Fruit fly (Drosophila melanogaster) whole organism, embryonic: ENCODE data around the gene CG31122.

ENCODE experiments used
- Aef1 ChIP-seq: fragments of 200-800 bp; sonication (Bioruptor generic); IDR thresholded peaks from 3 replicates; pipeline ENCODE4 v1.3.6; 2022; ENCODE audit warnings: missing biosample characterization, missing genetic modification characterization
- Bdp1 ChIP-seq: fragments of 200-800 bp; sonication (Bioruptor generic); optimal IDR thresholded peaks from 3 replicates; lab custom pipeline; 2016; ENCODE audit warnings: missing biosample characterization, missing genetic modification characterization
- BtbVII ChIP-seq: fragments of 200-800 bp; sonication (Bioruptor generic); optimal IDR thresholded peaks from 3 replicates; lab custom pipeline; 2017; ENCODE audit warnings: missing biosample characterization, mild to moderate bottlenecking, missing genetic modification characterization
- Bteb2 ChIP-seq: fragments of 200-800 bp; sonication (Bioruptor generic); optimal IDR thresholded peaks from 2 replicates; lab custom pipeline; 2016; ENCODE audit warnings: missing biosample characterization, missing genetic modification characterization
- CG11093 ChIP-seq: fragments of 200-800 bp; sonication (Bioruptor generic); IDR thresholded peaks from 3 replicates; pipeline ENCODE4 v1.3.6; 2022; ENCODE audit warnings: missing biosample characterization, missing genetic modification characterization
- CG15011 ChIP-seq: fragments of 200-800 bp; sonication (Bioruptor generic); optimal IDR thresholded peaks from 3 replicates; lab custom pipeline; 2018; ENCODE audit warnings: missing biosample characterization, mild to moderate bottlenecking, missing genetic modification characterization
- CG16779 ChIP-seq: fragments of 200-800 bp; sonication (Bioruptor generic); IDR thresholded peaks from 2 replicates; pipeline ENCODE4 v1.3.6; 2022; ENCODE audit warnings: missing biosample characterization, missing genetic modification characterization
- CG16863 ChIP-seq: fragments of 200-800 bp; sonication (Bioruptor generic); optimal IDR thresholded peaks from 3 replicates; lab custom pipeline; 2016; ENCODE audit warnings: missing biosample characterization, missing genetic modification characterization
- CG2129 ChIP-seq: fragments of 200-800 bp; sonication (Bioruptor generic); IDR thresholded peaks from 2 replicates; pipeline ENCODE4 v1.3.6; 2022; ENCODE audit warnings: missing biosample characterization, missing genetic modification characterization; ENCODE audit not compliant: partially characterized antibody
- CG2678 ChIP-seq: fragments of 200-800 bp; sonication (Bioruptor generic); optimal IDR thresholded peaks from 3 replicates; lab custom pipeline; 2019; ENCODE audit warnings: missing biosample characterization, mild to moderate bottlenecking, missing genetic modification characterization, moderate library complexity
- CG30403 ChIP-seq: fragments of 200-800 bp; sonication (Bioruptor generic); optimal IDR thresholded peaks from 3 replicates; lab custom pipeline; 2016; ENCODE audit warnings: missing biosample characterization, missing genetic modification characterization
- CG32772 ChIP-seq: fragments of 200-800 bp; sonication (Bioruptor generic); IDR thresholded peaks from 2 replicates; pipeline ENCODE4 v1.3.6; 2022; ENCODE audit warnings: missing biosample characterization, missing genetic modification characterization
- CG3281 ChIP-seq: fragments of 200-800 bp; sonication (Bioruptor generic); optimal IDR thresholded peaks from 3 replicates; lab custom pipeline; 2017; ENCODE audit warnings: missing biosample characterization, mild to moderate bottlenecking, missing genetic modification characterization
- CG4282 ChIP-seq: fragments of 200-800 bp; sonication (Bioruptor generic); optimal IDR thresholded peaks from 2 replicates; lab custom pipeline; 2016; ENCODE audit warnings: missing biosample characterization, missing genetic modification characterization
- CG43689 ChIP-seq: fragments of 200-800 bp; sonication (Bioruptor generic); IDR thresholded peaks from 2 replicates; pipeline ENCODE4 v1.3.6; 2022; ENCODE audit warnings: missing biosample characterization, missing genetic modification characterization
- CG4820 ChIP-seq: fragments of 200-800 bp; sonication (Bioruptor generic); optimal IDR thresholded peaks from 3 replicates; lab custom pipeline; 2016; ENCODE audit warnings: missing biosample characterization, missing genetic modification characterization
- CG6683 ChIP-seq: fragments of 200-800 bp; sonication (Bioruptor generic); optimal IDR thresholded peaks from 2 replicates; lab custom pipeline; 2017; ENCODE audit warnings: missing biosample characterization, mild to moderate bottlenecking, missing genetic modification characterization, missing genetic modification reagents
- CG8281 ChIP-seq: fragments of 200-800 bp; sonication (Bioruptor generic); optimal IDR thresholded peaks from 2 replicates; lab custom pipeline; 2018; ENCODE audit warnings: missing biosample characterization, mild to moderate bottlenecking, missing genetic modification characterization, moderate library complexity
- CG8359 ChIP-seq: fragments of 200-800 bp; sonication (Bioruptor generic); optimal IDR thresholded peaks from 2 replicates; lab custom pipeline; 2017; ENCODE audit warnings: missing biosample characterization, mild to moderate bottlenecking, missing genetic modification characterization, borderline replicate concordance
- CG8924 ChIP-seq: fragments of 200-800 bp; optimal IDR thresholded peaks from 3 replicates; lab custom pipeline; 2019; ENCODE audit warnings: missing biosample characterization, mild to moderate bottlenecking, missing genetic modification characterization, moderate library complexity
- CTCF ChIP-seq: fragments of 200-800 bp; sonication (Bioruptor generic); optimal IDR thresholded peaks from 2 replicates; lab custom pipeline; 2017; ENCODE audit warnings: missing biosample characterization, mild to moderate bottlenecking, missing genetic modification characterization, moderate library complexity
- Camta ChIP-seq: fragments of 200-800 bp; sonication (Bioruptor generic); optimal IDR thresholded peaks from 2 replicates; lab custom pipeline; 2016; ENCODE audit warnings: missing biosample characterization, missing genetic modification characterization
- CrebB ChIP-seq: fragments of 200-800 bp; sonication (Bioruptor generic); optimal IDR thresholded peaks from 3 replicates; lab custom pipeline; 2018; ENCODE audit warnings: missing biosample characterization, mild to moderate bottlenecking, missing genetic modification characterization
- GATAe ChIP-seq: fragments of 200-800 bp; sonication (Bioruptor generic); conservative IDR thresholded peaks from 2 replicates; pipeline ENCODE4 v1.3.6; 2022; ENCODE audit warnings: missing biosample characterization, missing genetic modification characterization
- HLH3B ChIP-seq: fragments of 200-800 bp; sonication (Bioruptor generic); IDR thresholded peaks from 2 replicates; pipeline ENCODE4 v1.3.6; 2022; ENCODE audit warnings: missing biosample characterization, missing genetic modification characterization
- HLH54F ChIP-seq: fragments of 200-800 bp; sonication (Bioruptor generic); optimal IDR thresholded peaks from 3 replicates; lab custom pipeline; 2016; ENCODE audit warnings: missing biosample characterization, missing genetic modification characterization
- HmgD ChIP-seq: fragments of 200-800 bp; sonication (Bioruptor generic); optimal IDR thresholded peaks from 3 replicates; lab custom pipeline; 2016; ENCODE audit warnings: missing biosample characterization, missing genetic modification characterization
- Hr3 ChIP-seq: fragments of 200-800 bp; sonication (Bioruptor generic); optimal IDR thresholded peaks from 3 replicates; lab custom pipeline; 2016; ENCODE audit warnings: missing biosample characterization, missing genetic modification characterization
- Hr39 ChIP-seq: fragments of >200 bp; optimal IDR thresholded peaks from 2 replicates; lab custom pipeline; 2017
- MTF-1 ChIP-seq: fragments of 200-800 bp; sonication (Bioruptor generic); optimal IDR thresholded peaks from 2 replicates; lab custom pipeline; 2018; ENCODE audit warnings: missing biosample characterization, mild to moderate bottlenecking, missing genetic modification characterization, borderline replicate concordance
- Mes4 ChIP-seq: fragments of 200-800 bp; sonication (Bioruptor generic); optimal IDR thresholded peaks from 2 replicates; lab custom pipeline; 2016; ENCODE audit warnings: missing biosample characterization, missing genetic modification characterization
- Mrtf ChIP-seq: fragments of 200-800 bp; sonication (Bioruptor generic); IDR thresholded peaks from 3 replicates; pipeline ENCODE4 v1.3.6; 2022; ENCODE audit warnings: missing biosample characterization, missing genetic modification characterization
- Sry-δ ChIP-seq: fragments of 200-800 bp; sonication (Bioruptor generic); optimal IDR thresholded peaks from 2 replicates; lab custom pipeline; 2016; ENCODE audit warnings: missing biosample characterization, missing genetic modification characterization
- ac ChIP-seq: fragments of 200-800 bp; sonication (Bioruptor generic); optimal IDR thresholded peaks from 3 replicates; lab custom pipeline; 2017; ENCODE audit warnings: missing biosample characterization, mild to moderate bottlenecking, missing genetic modification characterization
- aop ChIP-seq: fragments of 200-800 bp; sonication (Bioruptor generic); IDR thresholded peaks from 2 replicates; pipeline ENCODE4 v1.3.6; 2022; ENCODE audit warnings: missing biosample characterization, missing genetic modification characterization
- cato ChIP-seq: fragments of 200-800 bp; sonication (Bioruptor generic); optimal IDR thresholded peaks from 2 replicates; lab custom pipeline; 2016; ENCODE audit warnings: missing biosample characterization, missing genetic modification characterization, borderline replicate concordance
- crol ChIP-seq: fragments of 200-800 bp; sonication (Bioruptor generic); IDR thresholded peaks from 2 replicates; pipeline ENCODE4 v1.3.6; 2022; ENCODE audit warnings: missing biosample characterization, missing genetic modification characterization
- ewg ChIP-seq: fragments of 200-800 bp; sonication (Bioruptor generic); optimal IDR thresholded peaks from 3 replicates; lab custom pipeline; 2017; ENCODE audit warnings: mild to moderate bottlenecking, missing biosample characterization, missing genetic modification reagents, missing genetic modification characterization
- fd64A ChIP-seq: fragments of 200-800 bp; sonication (Bioruptor generic); optimal IDR thresholded peaks from 3 replicates; lab custom pipeline; 2018; ENCODE audit warnings: missing biosample characterization, mild to moderate bottlenecking, missing genetic modification characterization
- gfzf ChIP-seq: fragments of 200-800 bp; sonication (Bioruptor generic); optimal IDR thresholded peaks from 2 replicates; lab custom pipeline; 2016; ENCODE audit warnings: missing biosample characterization, mild to moderate bottlenecking, missing genetic modification characterization, moderate library complexity
- inv ChIP-seq: fragments of 200-800 bp; sonication (Bioruptor generic); IDR thresholded peaks from 2 replicates; pipeline ENCODE4 v1.3.6; 2022; ENCODE audit warnings: missing biosample characterization, missing genetic modification characterization; ENCODE audit not compliant: partially characterized antibody
- ken ChIP-seq: fragments of 200-800 bp; sonication (Bioruptor generic); IDR thresholded peaks from 3 replicates; pipeline ENCODE4 v1.3.6; 2022; ENCODE audit warnings: missing biosample characterization, missing genetic modification characterization
- lov ChIP-seq, 2 experiments: fragments of 200-800 bp in 1 of 2; fragments of >200 bp in 1 of 2; sonication (Bioruptor generic) in 1 of 2; IDR thresholded peaks in 1 of 2; optimal IDR thresholded peaks in 1 of 2; 2 replicates in 1 of 2; 3 replicates in 1 of 2; pipeline versions ENCODE4 v1.3.6 to Lab custom; 2017 to 2022; ENCODE audit warnings: missing biosample characterization in 1 of 2, missing genetic modification characterization in 1 of 2
- maf-S ChIP-seq: fragments of 200-800 bp; sonication (Bioruptor generic); optimal IDR thresholded peaks from 2 replicates; lab custom pipeline; 2016; ENCODE audit warnings: missing biosample characterization, missing genetic modification characterization
- peb ChIP-seq: fragments of 200-800 bp; sonication (Bioruptor generic); IDR thresholded peaks from 2 replicates; pipeline ENCODE4 v1.3.6; 2022; ENCODE audit warnings: missing biosample characterization, missing genetic modification characterization
- pros ChIP-seq: fragments of 200-800 bp; sonication (Bioruptor generic); optimal IDR thresholded peaks from 3 replicates; lab custom pipeline; 2019; ENCODE audit warnings: missing biosample characterization, mild to moderate bottlenecking, missing genetic modification characterization, moderate library complexity
- slou ChIP-seq: fragments of 200-800 bp; sonication (Bioruptor generic); optimal IDR thresholded peaks from 3 replicates; lab custom pipeline; 2016; ENCODE audit warnings: missing biosample characterization, missing genetic modification characterization
- sob ChIP-seq: fragments of 200-800 bp; sonication (Bioruptor generic); IDR thresholded peaks from 2 replicates; pipeline ENCODE4 v1.3.6; 2022; ENCODE audit warnings: missing biosample characterization, missing genetic modification characterization
- sr ChIP-seq: fragments of 200-800 bp; sonication (Bioruptor generic); IDR thresholded peaks from 3 replicates; pipeline ENCODE4 v1.3.6; 2022; ENCODE audit warnings: missing biosample characterization, missing genetic modification characterization
- ssp ChIP-seq: fragments of 200-800 bp; sonication (Bioruptor generic); IDR thresholded peaks from 2 replicates; pipeline ENCODE4 v1.3.6; 2022; ENCODE audit warnings: missing biosample characterization, missing genetic modification characterization

CG31122 gene

dm6 chr3R:18436550-18437362 is 24.1 kb upstream of the CG31122 start (continued):
- TF ChIP-seq Hr3: peak; percentile 47
- no peak for TF ChIP-seq Mrtf
- no peak for TF ChIP-seq CG8359 (GFP tag; lab: Kevin White, UChicago)
- TF ChIP-seq lov (optimal IDR thresholded peaks at IDR 0.05; lab: Kevin White, UChicago): no peak
- no peak for TF ChIP-seq lov (GFP tag; IDR thresholded peaks at IDR 0.05; lab: Robert Waterston, UW)
- TF ChIP-seq MTF-1: no peak
- no peak for TF ChIP-seq cato (GFP tag; lab: Kevin White, UChicago)
- TF ChIP-seq Camta (GFP tag; lab: Kevin White, UChicago): peak; percentile 3
- TF ChIP-seq CG16863 (GFP tag; lab: Kevin White, UChicago): peak; percentile 47
- peak; percentile 47 for TF ChIP-seq ewg (GFP tag; lab: Kevin White, UChicago)
- no peak for TF ChIP-seq sr (GFP tag; lab: Robert Waterston, UW)
- TF ChIP-seq CG2129: no peak
- no peak for TF ChIP-seq CrebB
- TF ChIP-seq CG4282: no peak
- TF ChIP-seq maf-S (GFP tag; lab: Kevin White, UChicago): peak; percentile 45
- TF ChIP-seq fd64A (GFP tag; lab: Kevin White, UChicago): no peak
- no peak for TF ChIP-seq slou (GFP tag; lab: Kevin White, UChicago)
- peak; percentile 50 for TF ChIP-seq CG4820 (GFP tag; lab: Kevin White, UChicago)
- peak; percentile 87 for TF ChIP-seq crol (GFP tag; lab: Robert Waterston, UW)
- TF ChIP-seq inv: no peak
- TF ChIP-seq pros: no peak
- peak; percentile 69 for TF ChIP-seq CG30403 (GFP tag; lab: Kevin White, UChicago)
- TF ChIP-seq CG16779: no peak
- TF ChIP-seq BtbVII (GFP tag; lab: Kevin White, UChicago): peak; percentile 67
- TF ChIP-seq gfzf: no peak
- peak; percentile 10 for TF ChIP-seq Mes4 (GFP tag; lab: Kevin White, UChicago)
- TF ChIP-seq CG43689 (GFP tag; lab: Robert Waterston, UW): no peak
- TF ChIP-seq CG2678: peak; percentile 84
- TF ChIP-seq CG3281 (GFP tag; lab: Kevin White, UChicago): peak; percentile 73
- TF ChIP-seq peb (GFP tag; lab: Robert Waterston, UW): no peak
- TF ChIP-seq CG15011 (GFP tag; lab: Kevin White, UChicago): peak; percentile 67
- no peak for TF ChIP-seq CG6683 (GFP tag; lab: Kevin White, UChicago)
- no peak for TF ChIP-seq CG11093 (GFP tag; lab: Robert Waterston, UW)
- TF ChIP-seq Bteb2 (GFP tag; lab: Kevin White, UChicago): peak; percentile 26
- TF ChIP-seq GATAe (GFP tag; lab: Robert Waterston, UW): peak; percentile 72
- peak; percentile 62 for TF ChIP-seq Aef1 (GFP tag; lab: Robert Waterston, UW)
- TF ChIP-seq HLH3B (GFP tag; lab: Robert Waterston, UW): peak; percentile 57; the same call in 1 of the 2 replicates
- TF ChIP-seq ac (GFP tag; lab: Kevin White, UChicago): no peak
- TF ChIP-seq Bdp1 (GFP tag; lab: Kevin White, UChicago): peak; percentile 11
- TF ChIP-seq CG8281 (tag; lab: Kevin White, UChicago): no peak
- TF ChIP-seq sob (GFP tag; lab: Robert Waterston, UW): peak; percentile 55
- peak; percentile 72 for TF ChIP-seq CG8924 (tag; lab: Kevin White, UChicago)
- peak; percentile 58 for TF ChIP-seq HLH54F (GFP tag; lab: Kevin White, UChicago)
- no peak for TF ChIP-seq CTCF (GFP tag; lab: Kevin White, UChicago)
- no peak for TF ChIP-seq aop (GFP tag; lab: Robert Waterston, UW)
- TF ChIP-seq CG32772: 0 out of 2 replicates have a peak, but pooled peaks have one; percentile 36
- TF ChIP-seq HmgD (GFP tag; lab: Kevin White, UChicago): no peak
- TF ChIP-seq Hr39: no peak
- peak; percentile 42 for TF ChIP-seq ssp (GFP tag; lab: Robert Waterston, UW)
- TF ChIP-seq ken (GFP tag; lab: Robert Waterston, UW): 0 out of 3 replicates have a peak, but pooled peaks have one; percentile 28
- peak; percentile 30 for TF ChIP-seq Sry-δ (GFP tag; lab: Kevin White, UChicago)
